Worm (Caenorhabditis elegans) whole organism, young adult: ENCODE measurements around the gene erfa-1.

Source experiments
- B0035.1 ChIP-seq: sonication (generic microtip); optimal IDR thresholded peaks from 2 replicates; lab custom pipeline; 2016; ENCODE audit warnings: missing genetic modification characterization, mild to moderate bottlenecking, missing compliant biosample characterization, missing genotype, missing genetic modification reagents
- B0336.3 ChIP-seq: fragments of 200-800 bp; sonication (Bioruptor generic); IDR thresholded peaks from 2 replicates; pipeline ENCODE4 v1.3.6; 2022; ENCODE audit warnings: missing genetic modification characterization, missing compliant biosample characterization
- C06A6.2 ChIP-seq: fragments of 200-800 bp; sonication (Bioruptor generic); conservative IDR thresholded peaks from 2 replicates; pipeline ENCODE4 v1.3.6; 2022; ENCODE audit warnings: missing genetic modification characterization, missing compliant biosample characterization
- D2030.7 ChIP-seq: fragments of 200-800 bp; sonication (Bioruptor generic); IDR thresholded peaks from 2 replicates; pipeline ENCODE4 v1.3.6; 2022; ENCODE audit warnings: missing genetic modification reagents, missing genetic modification characterization, missing compliant biosample characterization
- F37B4.10 ChIP-seq: fragments of 200-800 bp; sonication (Bioruptor generic); IDR thresholded peaks from 2 replicates; pipeline ENCODE4 v1.3.6; 2022; ENCODE audit warnings: missing genetic modification characterization, missing compliant biosample characterization
- F39B2.1 ChIP-seq: fragments of 200-800 bp; sonication (Bioruptor generic); IDR thresholded peaks from 2 replicates; pipeline ENCODE4 v1.3.6; 2022; ENCODE audit warnings: missing genetic modification reagents, missing genetic modification characterization, missing compliant biosample characterization
- F55B11.4 ChIP-seq: sonication (generic microtip); optimal IDR thresholded peaks from 2 replicates; lab custom pipeline; 2016; ENCODE audit warnings: missing compliant biosample characterization, missing genetic modification characterization, borderline replicate concordance; ENCODE audit not compliant: insufficient read depth
- F57C9.4 ChIP-seq: sonication (generic microtip); optimal IDR thresholded peaks from 2 replicates; lab custom pipeline; 2017; ENCODE audit warnings: mild to moderate bottlenecking, missing genetic modification characterization, missing compliant biosample characterization
- K11D2.4 ChIP-seq: fragments of 200-800 bp; sonication (Bioruptor generic); IDR thresholded peaks from 2 replicates; pipeline ENCODE4 v1.3.6; 2022; ENCODE audit warnings: missing genetic modification reagents, missing genetic modification characterization, missing compliant biosample characterization
- K12H6.12 ChIP-seq: fragments of 200-800 bp; sonication (Bioruptor generic); optimal IDR thresholded peaks from 2 replicates; lab custom pipeline; 2018; ENCODE audit warnings: mild to moderate bottlenecking, missing genetic modification characterization, missing compliant biosample characterization
- Y53F4B.3 ChIP-seq: fragments of 200-800 bp; sonication (Bioruptor generic); IDR thresholded peaks from 2 replicates; pipeline ENCODE4 v1.3.6; 2022; ENCODE audit warnings: missing genetic modification reagents, missing genetic modification characterization, missing compliant biosample characterization
- Y79H2A.3 ChIP-seq: fragments of 200-800 bp; sonication (Bioruptor generic); conservative IDR thresholded peaks from 2 replicates; pipeline ENCODE4 v1.3.6; 2022; ENCODE audit warnings: missing genetic modification reagents, missing genetic modification characterization, missing compliant biosample characterization
- Y95B8A.8 ChIP-seq: fragments of 200-800 bp; sonication (Bioruptor generic); IDR thresholded peaks from 2 replicates; pipeline ENCODE4 v1.3.6; 2022; ENCODE audit warnings: missing genetic modification reagents, missing genetic modification characterization, missing compliant biosample characterization
- ama-1 ChIP-seq, 3 experiments: fragments of 150-350 bp in 1 of 3; sonication (generic microtip) in 2 of 3; optimal IDR thresholded peaks; 2 replicates each; lab custom pipeline; 2014 to 2018; ENCODE audit warnings: missing biosample characterization in 2 of 3, missing genetic modification characterization in 2 of 3, missing genetic modification reagents in 2 of 3
- aptf-2 ChIP-seq: fragments of 200-800 bp; sonication (Bioruptor generic); conservative IDR thresholded peaks from 2 replicates; pipeline ENCODE4 v1.3.6; 2022; ENCODE audit warnings: missing genetic modification reagents, missing genetic modification characterization, missing compliant biosample characterization
- aptf-3 ChIP-seq: fragments of 200-800 bp; sonication (Bioruptor generic); IDR thresholded peaks from 2 replicates; pipeline ENCODE4 v1.3.6; 2022; ENCODE audit warnings: missing genetic modification characterization, missing compliant biosample characterization
- attf-5 ChIP-seq: fragments of 200-800 bp; sonication (Bioruptor generic); optimal IDR thresholded peaks from 2 replicates; lab custom pipeline; 2018; ENCODE audit warnings: mild to moderate bottlenecking, missing genetic modification characterization, missing compliant biosample characterization
- ceh-58 ChIP-seq: fragments of 200-800 bp; sonication (Bioruptor generic); IDR thresholded peaks from 2 replicates; pipeline ENCODE4 v1.3.6; 2022; ENCODE audit warnings: missing genetic modification characterization, missing compliant biosample characterization
- ceh-79 ChIP-seq: sonication (generic microtip); optimal IDR thresholded peaks from 2 replicates; lab custom pipeline; 2017; ENCODE audit warnings: mild to moderate bottlenecking, missing genetic modification characterization, missing compliant biosample characterization
- dox-1 ChIP-seq: fragments of 200-800 bp; sonication (Bioruptor generic); IDR thresholded peaks from 2 replicates; pipeline ENCODE4 v1.3.6; 2022; ENCODE audit warnings: missing genetic modification reagents, missing genetic modification characterization, missing compliant biosample characterization
- dpl-1 ChIP-seq: fragments of 150-350 bp; optimal IDR thresholded peaks from 2 replicates; lab custom pipeline; 2014; ENCODE audit warnings: missing biosample characterization, missing genetic modification reagents, missing genetic modification characterization
- ekl-4 ChIP-seq: fragments of 200-800 bp; sonication (Bioruptor generic); IDR thresholded peaks from 2 replicates; pipeline ENCODE4 v1.3.6; 2022; ENCODE audit warnings: missing genetic modification reagents, missing genetic modification characterization, missing compliant biosample characterization
- ets-4 ChIP-seq: fragments of 200-800 bp; sonication (Bioruptor generic); optimal IDR thresholded peaks from 2 replicates; lab custom pipeline; 2018; ENCODE audit warnings: mild to moderate bottlenecking, missing genetic modification characterization, missing compliant biosample characterization
- fkh-3 ChIP-seq: sonication (generic microtip); optimal IDR thresholded peaks from 2 replicates; lab custom pipeline; 2016; ENCODE audit warnings: mild to moderate bottlenecking, missing genetic modification characterization, missing compliant biosample characterization
- hmg-1.2 ChIP-seq: fragments of 200-800 bp; sonication (Bioruptor generic); IDR thresholded peaks from 2 replicates; pipeline ENCODE4 v1.3.6; 2022; ENCODE audit warnings: missing genetic modification reagents, missing genetic modification characterization, missing compliant biosample characterization
- hrde-1 ChIP-seq: sonication (generic microtip); optimal IDR thresholded peaks from 2 replicates; lab custom pipeline; 2016; ENCODE audit warnings: missing genetic modification characterization, mild to moderate bottlenecking, missing compliant biosample characterization, moderate library complexity, missing genotype, missing genetic modification reagents, borderline replicate concordance
- lag-1 ChIP-seq: fragments of 200-800 bp; sonication (Bioruptor generic); IDR thresholded peaks from 2 replicates; pipeline ENCODE4 v1.3.6; 2022; ENCODE audit warnings: missing genetic modification reagents, missing genetic modification characterization, missing compliant biosample characterization
- lin-40 ChIP-seq: sonication (generic microtip); optimal IDR thresholded peaks from 2 replicates; lab custom pipeline; 2016; ENCODE audit warnings: missing genetic modification characterization, mild to moderate bottlenecking, missing compliant biosample characterization, missing genotype, missing genetic modification reagents
- lin-54 ChIP-seq: fragments of 200-800 bp; sonication (Bioruptor generic); optimal IDR thresholded peaks from 2 replicates; lab custom pipeline; 2018; ENCODE audit warnings: mild to moderate bottlenecking, missing genetic modification characterization, missing compliant biosample characterization
- madf-10 ChIP-seq: sonication (generic microtip); optimal IDR thresholded peaks from 2 replicates; lab custom pipeline; 2016; ENCODE audit warnings: mild to moderate bottlenecking, missing genetic modification characterization, missing compliant biosample characterization
- madf-8 ChIP-seq: fragments of 200-800 bp; sonication (Bioruptor generic); conservative IDR thresholded peaks from 2 replicates; pipeline ENCODE4 v1.3.6; 2022; ENCODE audit warnings: missing genetic modification reagents, missing genetic modification characterization, missing compliant biosample characterization
- nfyb-1 ChIP-seq: fragments of 200-800 bp; sonication (Bioruptor generic); IDR thresholded peaks from 2 replicates; pipeline ENCODE4 v1.3.6; 2022; ENCODE audit warnings: missing genetic modification reagents, missing genetic modification characterization, missing compliant biosample characterization
- nhr-120 ChIP-seq: fragments of 200-800 bp; sonication (Bioruptor generic); IDR thresholded peaks from 2 replicates; pipeline ENCODE4 v1.3.6; 2022; ENCODE audit warnings: missing genetic modification characterization, missing compliant biosample characterization
- nhr-179 ChIP-seq: sonication (generic microtip); optimal IDR thresholded peaks from 2 replicates; lab custom pipeline; 2016; ENCODE audit warnings: mild to moderate bottlenecking, missing genetic modification characterization, missing compliant biosample characterization
- nhr-80 ChIP-seq: sonication (generic microtip); optimal IDR thresholded peaks from 2 replicates; lab custom pipeline; 2016; ENCODE audit warnings: missing genetic modification characterization, missing compliant biosample characterization
- pha-4 ChIP-seq: fragments of 150-350 bp; sonication (generic microtip); optimal IDR thresholded peaks from 2 replicates; lab custom pipeline; 2014; ENCODE audit warnings: missing biosample characterization, missing genetic modification reagents, missing genetic modification characterization
- rec-8 ChIP-seq, 2 experiments: sonication (generic microtip); optimal IDR thresholded peaks; 2 replicates each; lab custom pipeline; 2016; ENCODE audit warnings: mild to moderate bottlenecking in 2 of 2, missing genetic modification characterization in 2 of 2, missing genetic modification reagents in 2 of 2, missing genotype in 2 of 2, missing biosample characterization in 1 of 2, missing compliant biosample characterization in 1 of 2, moderate library complexity in 1 of 2
- sdz-38 ChIP-seq: sonication (generic microtip); optimal IDR thresholded peaks from 2 replicates; lab custom pipeline; 2016; ENCODE audit warnings: missing genotype, missing genetic modification characterization, missing compliant biosample characterization
- snpc-4 ChIP-seq, 5 experiments: fragments of 150-350 bp in 1 of 5; sonication (generic microtip) in 4 of 5; optimal IDR thresholded peaks; 2 replicates each; lab custom pipeline; 2014 to 2018; ENCODE audit warnings: missing genetic modification characterization in 5 of 5, missing biosample characterization in 3 of 5, antibody characterized with exemption in 2 of 5, mild to moderate bottlenecking in 2 of 5, missing compliant biosample characterization in 2 of 5, missing genotype in 2 of 5, moderate library complexity in 2 of 5, missing genetic modification reagents in 1 of 5
- tlf-1 ChIP-seq: fragments of 200-800 bp; sonication (Bioruptor generic); optimal IDR thresholded peaks from 2 replicates; lab custom pipeline; 2018; ENCODE audit warnings: mild to moderate bottlenecking, missing genetic modification characterization, missing compliant biosample characterization
- unc-130 ChIP-seq: sonication (generic microtip); optimal IDR thresholded peaks from 2 replicates; lab custom pipeline; 2016; ENCODE audit warnings: missing genetic modification reagents, missing genetic modification characterization, missing compliant biosample characterization
- xnd-1 ChIP-seq: sonication (generic microtip); optimal IDR thresholded peaks from 2 replicates; lab custom pipeline; 2016; ENCODE audit warnings: missing genotype, missing genetic modification reagents, missing genetic modification characterization, missing compliant biosample characterization
- ztf-22 ChIP-seq: fragments of 200-800 bp; sonication (Bioruptor generic); optimal IDR thresholded peaks from 2 replicates; lab custom pipeline; 2018; ENCODE audit warnings: mild to moderate bottlenecking, missing genetic modification characterization, moderate library complexity, missing compliant biosample characterization

Gene erfa-1

DNA sequence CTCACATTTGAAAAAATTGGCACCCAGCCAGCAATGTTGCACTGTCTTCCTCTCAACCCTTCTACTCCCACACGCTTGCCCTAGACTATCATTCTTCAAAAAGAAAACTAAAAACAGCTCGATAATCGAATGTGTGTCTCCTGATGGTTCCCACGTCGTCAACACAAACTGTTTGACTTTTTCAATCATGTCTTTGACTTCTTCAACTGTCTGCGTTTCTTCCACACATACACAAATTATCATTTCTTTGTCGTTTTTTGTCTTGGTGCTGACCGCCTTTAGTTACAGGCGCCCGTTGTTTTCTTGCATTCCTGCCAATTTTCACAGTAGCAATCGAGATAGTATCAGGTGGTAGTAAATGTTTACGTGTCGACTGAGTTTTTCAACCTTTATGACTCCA lies 28.7 kb downstream of the erfa-1 start:
- TF ChIP-seq nhr-80 (tag; lab: Kevin White, UChicago) (peak; percentile 48), Y79H2A.3 (no peak), lin-40 (tag; lab: Kevin White, UChicago) (peak; percentile 7), dox-1 (no peak), madf-10 (tag; lab: Kevin White, UChicago) (no peak), hmg-1.2 (peak; percentile 22; the same call in 1 of the 2 replicates), attf-5 (GFP tag; lab: Kevin White, UChicago) (peak; percentile 30), F39B2.1 (GFP tag; lab: Robert Waterston, UW) (no peak), dpl-1 (no peak), xnd-1 (tag; lab: Kevin White, UChicago) (no peak), aptf-2 (no peak), nhr-179 (tag; lab: Kevin White, UChicago) (no peak), K12H6.12 (tag; lab: Kevin White, UChicago) (no peak)

ce11 chrV:6464238-6464637 lies 30.3 kb downstream of the erfa-1 start:
- TF ChIP-seq D2030.7 (GFP tag; lab: Robert Waterston, UW) (no peak), snpc-4 (GFP tag; optimal IDR thresholded peaks at IDR 0.05; lab: Kevin White, UChicago) (no peak), snpc-4 (tag; optimal IDR thresholded peaks at IDR 0.05; lab: Kevin White, UChicago) (no peak), unc-130 (no peak), ets-4 (no peak), ama-1 (optimal IDR thresholded peaks at IDR 0.05; lab: Kevin White, UChicago) (no peak), ama-1 (GFP tag; optimal IDR thresholded peaks at IDR 0.05; lab: Kevin White, UChicago) (no peak), K11D2.4 (GFP tag; lab: Robert Waterston, UW) (no peak), fkh-3 (tag; lab: Kevin White, UChicago) (no peak), lag-1 (GFP tag; lab: Robert Waterston, UW) (no peak), B0035.1 (tag; lab: Kevin White, UChicago) (no peak), tlf-1 (GFP tag; lab: Kevin White, UChicago) (no peak)

DNA sequence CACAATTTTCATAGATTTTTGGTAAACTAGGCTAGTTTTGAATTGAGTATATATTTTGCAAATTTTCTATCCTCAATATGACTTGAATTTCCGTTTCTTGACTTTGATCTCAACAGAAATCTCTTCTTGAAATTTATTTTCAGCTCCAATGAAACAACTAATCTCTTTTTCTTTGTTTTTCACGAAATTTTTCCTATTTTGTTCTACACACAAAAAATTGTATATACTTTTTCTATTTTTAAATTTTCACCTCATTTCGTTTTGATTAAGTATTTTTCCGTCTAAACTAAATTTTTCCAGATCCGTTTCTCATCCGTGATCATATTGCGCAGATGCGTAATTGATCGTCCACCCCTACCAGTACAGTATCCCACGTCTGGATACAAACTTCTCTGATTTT lies 30.8 kb downstream of the erfa-1 start, which contains the start of gene unc-83:
TSS of gene unc-83 (plus strand) at position 301 of the 400 bp plus-strand sequence.
- TF ChIP-seq sdz-38 (tag; lab: Kevin White, UChicago) (no peak), Y53F4B.3 (GFP tag; lab: Robert Waterston, UW) (no peak), lag-1 (GFP tag; lab: Robert Waterston, UW) (no peak), madf-8 (GFP tag; lab: Robert Waterston, UW) (no peak), lin-54 (GFP tag; lab: Kevin White, UChicago) (no peak)
- TF ChIP-seq, all 124 proteins: peak for 0

- TF ChIP-seq B0336.3 (GFP tag; lab: Robert Waterston, UW) (no peak), nhr-179 (tag; lab: Kevin White, UChicago) (no peak), aptf-3 (GFP tag; lab: Robert Waterston, UW) (no peak), ceh-79 (no peak), ztf-22 (GFP tag; lab: Kevin White, UChicago) (no peak), F37B4.10 (GFP tag; lab: Robert Waterston, UW) (no peak), F55B11.4 (no peak)
These were observed 33.7 kb downstream of the erfa-1 start for ce11 chrV:6467676-6468075.

DNA sequence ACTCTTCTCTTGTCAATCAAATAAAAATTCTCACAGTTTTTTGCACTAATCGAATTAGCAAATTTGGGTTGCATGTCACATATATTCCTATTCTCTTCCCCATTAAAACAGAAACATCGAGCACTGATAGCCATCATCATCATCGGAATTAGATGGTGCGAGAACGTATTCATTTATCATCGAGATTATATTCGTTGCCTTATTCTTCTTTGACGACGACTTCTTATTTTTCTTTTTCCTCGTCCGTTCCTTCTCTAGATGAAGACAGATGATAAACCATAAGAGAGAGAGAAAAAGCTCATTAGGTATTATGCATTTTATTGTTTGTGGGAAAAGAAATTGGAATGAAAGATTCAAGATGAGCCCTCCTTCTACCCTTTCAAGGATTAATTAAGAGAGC lies 37.3 kb downstream of the erfa-1 start:
- no peak for TF ChIP-seq nhr-120
- no peak for TF ChIP-seq tlf-1 (GFP tag; lab: Kevin White, UChicago)
- no peak for TF ChIP-seq nhr-80 (tag; lab: Kevin White, UChicago)
- no peak for TF ChIP-seq ceh-58 (GFP tag; lab: Robert Waterston, UW)
- TF ChIP-seq nfyb-1 (GFP tag; lab: Robert Waterston, UW): no peak
- TF ChIP-seq Y95B8A.8 (GFP tag; lab: Robert Waterston, UW): no peak
- no peak for TF ChIP-seq lag-1 (GFP tag; lab: Robert Waterston, UW)
- TF ChIP-seq F57C9.4: no peak
- TF ChIP-seq C06A6.2 (GFP tag; lab: Robert Waterston, UW): no peak
- TF ChIP-seq pha-4 (tag; lab: Kevin White, UChicago): no peak
- TF ChIP-seq ekl-4 (GFP tag; lab: Robert Waterston, UW): no peak
- no peak for TF ChIP-seq rec-8 (tag; optimal IDR thresholded peaks at IDR 0.05; lab: Kevin White, UChicago)
- no peak for TF ChIP-seq hrde-1 (tag; lab: Kevin White, UChicago)
